Fruit fly (Drosophila melanogaster): ENCODE data around the gene CG13693.

CG13693 gene

dm6 chr2L:283071-283482 lies 50.8 kb downstream of the CG13693 start, which contains the start of gene CG11601 (continued):
- TF ChIP-seq chm (GFP tag; IDR thresholded peaks at IDR 0.05) (no peak), CG9727 (GFP tag; optimal IDR thresholded peaks at IDR 0.05) (peak; percentile 1), CG12071 (GFP tag; optimal IDR thresholded peaks at IDR 0.05) (no peak), CG11247 (GFP tag; IDR thresholded peaks at IDR 0.05) (peak; percentile 18; the same call in 1 of the 2 replicates), onecut (GFP tag; IDR thresholded peaks at IDR 0.05) (peak; percentile 47), CG12219 (GFP tag; optimal IDR thresholded peaks at IDR 0.05) (no peak), CG15696 (tag; optimal IDR thresholded peaks at IDR 0.05) (no peak), Xbp1 (GFP tag; optimal IDR thresholded peaks at IDR 0.05) (peak; percentile 30), crp (GFP tag; optimal IDR thresholded peaks at IDR 0.05) (peak; percentile 42 to 91), CG11560 (tag; IDR thresholded peaks at IDR 0.05) (no peak), tin (GFP tag; optimal IDR thresholded peaks at IDR 0.05) (no peak), CG12659 (GFP tag; optimal IDR thresholded peaks at IDR 0.05) (peak; percentile 49), CG13424 (tag; optimal IDR thresholded peaks at IDR 0.05) (peak; percentile 58), CG8388 (GFP tag; optimal IDR thresholded peaks at IDR 0.05) (no peak), dpn (GFP tag; optimal IDR thresholded peaks at IDR 0.05) (peak in 1 of 2 experiments; percentile 29), Sry-β (GFP tag; optimal IDR thresholded peaks at IDR 0.05) (peak; percentile 88), fd96Cb (tag; optimal IDR thresholded peaks at IDR 0.05) (no peak), abd-A (tag; optimal IDR thresholded peaks at IDR 0.05) (no peak), BtbVII (GFP tag; optimal IDR thresholded peaks at IDR 0.05) (no peak), sens (GFP tag) (peak; percentile 75), ac (GFP tag; optimal IDR thresholded peaks at IDR 0.05) (no peak), sob (GFP tag; IDR thresholded peaks at IDR 0.05) (peak; percentile 50; the same call in 1 of the 2 replicates), dimm (GFP tag; IDR thresholded peaks at IDR 0.05) (no peak), Ssrp (tag; optimal IDR thresholded peaks at IDR 0.05) (peak; percentile 11), pnt (GFP tag; optimal IDR thresholded peaks at IDR 0.05) (peak; percentile 0), CG3407 (GFP tag; optimal IDR thresholded peaks at IDR 0.05) (no peak), CG13296 (GFP tag; optimal IDR thresholded peaks at IDR 0.05) (no peak), wek (GFP tag; optimal IDR thresholded peaks at IDR 0.05) (no peak), Sox100B (GFP tag; optimal IDR thresholded peaks at IDR 0.05) (no peak), MBD-R2 (GFP tag; IDR thresholded peaks at IDR 0.05) (peak; percentile 89), CG1832 (GFP tag; optimal IDR thresholded peaks at IDR 0.05) (no peak), sqz (GFP tag; optimal IDR thresholded peaks at IDR 0.05) (no peak), CG11456 (GFP tag; IDR thresholded peaks at IDR 0.05) (peak; percentile 53; the same call in 1 of the 3 replicates), Bteb2 (GFP tag; optimal IDR thresholded peaks at IDR 0.05) (peak; percentile 14), peb (GFP tag; IDR thresholded peaks at IDR 0.05) (no peak), CkIIα-i1 (GFP tag; IDR thresholded peaks at IDR 0.05) (no peak), CG31224 (GFP tag; IDR thresholded peaks at IDR 0.05) (no peak), Med (GFP tag) (peak; percentile 88), tgo (GFP tag; IDR thresholded peaks at IDR 0.05) (0 out of 3 replicates have a peak, but pooled peaks have one; percentile 14), CG12236 (GFP tag; optimal IDR thresholded peaks at IDR 0.05) (no peak), jumu (GFP tag; optimal IDR thresholded peaks at IDR 0.05) (no peak), Chrac-16 (GFP tag; optimal IDR thresholded peaks at IDR 0.05) (peak; percentile 4), zfh1 (GFP tag; IDR thresholded peaks at IDR 0.05) (0 out of 3 replicates have a peak, but pooled peaks have one; percentile 44), CG3281 (GFP tag; optimal IDR thresholded peaks at IDR 0.05) (peak; percentile 26), amos (GFP tag; IDR thresholded peaks at IDR 0.05; ENCODE audit: partially characterized antibody) (peak; percentile 31; the same call in 1 of the 2 replicates), caup (GFP tag; optimal IDR thresholded peaks at IDR 0.05; ENCODE audit: severe bottlenecking) (no peak), CG3065 (GFP tag; optimal IDR thresholded peaks at IDR 0.05) (peak; percentile 13), CG17359 (tag; optimal IDR thresholded peaks at IDR 0.05) (peak; percentile 20), pum (GFP tag; optimal IDR thresholded peaks at IDR 0.05) (no peak), E2f2 (GFP tag; IDR thresholded peaks at IDR 0.05) (peak; percentile 72), Dref (GFP tag; IDR thresholded peaks at IDR 0.05) (peak; percentile 52)

Data from whole organism, embryonic.